Fruit fly (Drosophila melanogaster) whole organism, embryonic: ENCODE data around the gene MED15.

Experiments
- B-H2 ChIP-seq: fragments of 200-800 bp; sonication (Bioruptor generic); optimal IDR thresholded peaks from 2 replicates; lab custom pipeline; 2018; ENCODE audit warnings: missing biosample characterization, mild to moderate bottlenecking, missing genetic modification characterization
- Bdp1 ChIP-seq: fragments of 200-800 bp; sonication (Bioruptor generic); optimal IDR thresholded peaks from 3 replicates; lab custom pipeline; 2016; ENCODE audit warnings: missing biosample characterization, missing genetic modification characterization
- C15 ChIP-seq: fragments of 200-800 bp; sonication (Bioruptor generic); IDR thresholded peaks from 3 replicates; pipeline ENCODE4 v1.3.6; 2022; ENCODE audit warnings: missing biosample characterization, missing genetic modification characterization
- CG1024 ChIP-seq: fragments of 200-800 bp; sonication (Bioruptor generic); IDR thresholded peaks from 2 replicates; pipeline ENCODE4 v1.3.6; 2022; ENCODE audit warnings: missing biosample characterization, missing genetic modification characterization
- CG10543 ChIP-seq: fragments of 200-800 bp; sonication (Bioruptor generic); optimal IDR thresholded peaks from 3 replicates; lab custom pipeline; 2017; ENCODE audit warnings: missing biosample characterization, mild to moderate bottlenecking, missing genetic modification characterization, moderate library complexity
- CG10959 ChIP-seq: fragments of 200-800 bp; sonication (Bioruptor generic); IDR thresholded peaks from 2 replicates; pipeline ENCODE4 v1.3.6; 2022; ENCODE audit warnings: missing biosample characterization, missing genetic modification characterization
- CG11085 ChIP-seq: fragments of 200-800 bp; sonication (Bioruptor generic); IDR thresholded peaks from 2 replicates; pipeline ENCODE4 v1.3.6; 2022; ENCODE audit warnings: missing biosample characterization, missing genetic modification characterization
- CG11695 ChIP-seq: fragments of 200-800 bp; sonication (Bioruptor generic); IDR thresholded peaks from 3 replicates; pipeline ENCODE4 v1.3.6; 2022; ENCODE audit warnings: missing biosample characterization, missing genetic modification characterization
- CG1233 ChIP-seq: fragments of 200-800 bp; sonication (Bioruptor generic); optimal IDR thresholded peaks from 4 replicates; lab custom pipeline; 2018; ENCODE audit warnings: missing biosample characterization, mild to moderate bottlenecking, missing genetic modification characterization
- CG12769 ChIP-seq: fragments of 200-800 bp; sonication (Bioruptor generic); optimal IDR thresholded peaks from 2 replicates; lab custom pipeline; 2019; ENCODE audit warnings: missing biosample characterization, mild to moderate bottlenecking, missing genetic modification characterization, moderate library complexity
- CG13123 ChIP-seq: fragments of 200-800 bp; sonication (Bioruptor generic); optimal IDR thresholded peaks from 2 replicates; lab custom pipeline; 2016; ENCODE audit warnings: missing biosample characterization, missing genetic modification characterization
- CG15601 ChIP-seq: fragments of 200-800 bp; sonication (Bioruptor generic); optimal IDR thresholded peaks from 3 replicates; lab custom pipeline; 2019; ENCODE audit warnings: missing biosample characterization, mild to moderate bottlenecking, missing genetic modification characterization, moderate library complexity
- CG15696 ChIP-seq: fragments of 200-800 bp; sonication (Bioruptor generic); optimal IDR thresholded peaks from 2 replicates; lab custom pipeline; 2019; ENCODE audit warnings: missing biosample characterization, mild to moderate bottlenecking, missing genetic modification characterization, moderate library complexity
- CG1792 ChIP-seq: fragments of 200-800 bp; sonication (Bioruptor generic); optimal IDR thresholded peaks from 2 replicates; lab custom pipeline; 2016; ENCODE audit warnings: missing biosample characterization, missing genetic modification characterization
- CG2712 ChIP-seq: fragments of 200-800 bp; optimal IDR thresholded peaks from 3 replicates; lab custom pipeline; 2019; ENCODE audit warnings: missing biosample characterization, mild to moderate bottlenecking, missing genetic modification characterization, moderate library complexity
- CG31388 ChIP-seq: fragments of 200-800 bp; sonication (Bioruptor generic); optimal IDR thresholded peaks from 2 replicates; lab custom pipeline; 2016; ENCODE audit warnings: missing biosample characterization, missing genetic modification characterization
- CG34422 ChIP-seq: fragments of 200-800 bp; sonication (Bioruptor generic); IDR thresholded peaks from 3 replicates; pipeline ENCODE4 v1.3.6; 2022; ENCODE audit warnings: missing biosample characterization, missing genetic modification characterization
- CG4424 ChIP-seq: fragments of 200-800 bp; sonication (Bioruptor generic); optimal IDR thresholded peaks from 3 replicates; lab custom pipeline; 2016; ENCODE audit warnings: missing biosample characterization, missing genetic modification characterization
- CG4707 ChIP-seq: fragments of 200-800 bp; sonication (Bioruptor generic); optimal IDR thresholded peaks from 2 replicates; lab custom pipeline; 2018; ENCODE audit warnings: missing biosample characterization, mild to moderate bottlenecking, missing genetic modification characterization, moderate library complexity
- CG5245 ChIP-seq: fragments of 200-800 bp; sonication (Bioruptor generic); optimal IDR thresholded peaks from 3 replicates; lab custom pipeline; 2016; ENCODE audit warnings: missing biosample characterization, missing genetic modification characterization
- CG6765 ChIP-seq: fragments of 200-800 bp; sonication (Bioruptor generic); optimal IDR thresholded peaks from 3 replicates; lab custom pipeline; 2017; ENCODE audit warnings: missing biosample characterization, mild to moderate bottlenecking, missing genetic modification characterization
- CG8290 ChIP-seq, 3 experiments: fragments of 200-800 bp; sonication (Bioruptor generic); optimal IDR thresholded peaks; 2 replicates each; lab custom pipeline; 2016 to 2019; ENCODE audit warnings: missing biosample characterization in 3 of 3, missing genetic modification characterization in 3 of 3, mild to moderate bottlenecking in 2 of 3, moderate library complexity in 1 of 3
- CG8359 ChIP-seq: fragments of 200-800 bp; sonication (Bioruptor generic); optimal IDR thresholded peaks from 2 replicates; lab custom pipeline; 2017; ENCODE audit warnings: missing biosample characterization, mild to moderate bottlenecking, missing genetic modification characterization, borderline replicate concordance
- CHES-1-like ChIP-seq: fragments of 200-800 bp; sonication (Bioruptor generic); optimal IDR thresholded peaks from 2 replicates; lab custom pipeline; 2016; ENCODE audit warnings: missing biosample characterization, missing genetic modification characterization
- Drgx ChIP-seq: fragments of 200-800 bp; sonication (Bioruptor generic); IDR thresholded peaks from 2 replicates; pipeline ENCODE4 v1.3.6; 2022; ENCODE audit warnings: missing biosample characterization, missing genetic modification characterization
- E2f1 ChIP-seq: fragments of 200-800 bp; sonication (Bioruptor generic); IDR thresholded peaks from 2 replicates; pipeline ENCODE4 v1.3.6; 2022; ENCODE audit warnings: missing biosample characterization, missing genetic modification characterization
- Elba2 ChIP-seq: fragments of 200-800 bp; sonication (Bioruptor generic); optimal IDR thresholded peaks from 3 replicates; lab custom pipeline; 2016; ENCODE audit warnings: missing biosample characterization, missing genetic modification characterization
- Fer2 ChIP-seq: fragments of 200-800 bp; sonication (Bioruptor generic); optimal IDR thresholded peaks from 2 replicates; lab custom pipeline; 2018; ENCODE audit warnings: missing biosample characterization, mild to moderate bottlenecking, missing genetic modification characterization, moderate library complexity
- HHEX ChIP-seq: fragments of 200-800 bp; sonication (Bioruptor generic); optimal IDR thresholded peaks from 3 replicates; lab custom pipeline; 2017; ENCODE audit warnings: missing biosample characterization, mild to moderate bottlenecking, missing genetic modification characterization, missing genetic modification reagents
- Myb ChIP-seq: fragments of 200-800 bp; sonication (Bioruptor generic); optimal IDR thresholded peaks from 2 replicates; lab custom pipeline; 2016; ENCODE audit warnings: missing biosample characterization, missing genetic modification characterization
- NC2α ChIP-seq: fragments of 200-800 bp; sonication (Bioruptor generic); optimal IDR thresholded peaks from 2 replicates; lab custom pipeline; 2016; ENCODE audit warnings: missing biosample characterization, missing genetic modification characterization
- Nf-YB ChIP-seq: fragments of 200-800 bp; sonication (Bioruptor generic); optimal IDR thresholded peaks from 3 replicates; lab custom pipeline; 2019; ENCODE audit warnings: missing biosample characterization, mild to moderate bottlenecking, missing genetic modification characterization, moderate library complexity
- Trl ChIP-seq, 3 experiments: fragments of >200 bp in 2 of 3; fragments of 200-800 bp in 1 of 3; sonication (Bioruptor generic) in 1 of 3; optimal IDR thresholded peaks; 2 replicates in 1 of 3; 3 replicates in 2 of 3; lab custom pipeline; 2016 to 2017; ENCODE audit warnings: missing biosample characterization in 1 of 3, missing genetic modification characterization in 1 of 3
- Vsx1 ChIP-seq: fragments of 200-800 bp; sonication (Bioruptor generic); optimal IDR thresholded peaks from 2 replicates; lab custom pipeline; 2017; ENCODE audit warnings: missing biosample characterization, mild to moderate bottlenecking, missing genetic modification characterization, missing genetic modification reagents
- aop ChIP-seq: fragments of 200-800 bp; sonication (Bioruptor generic); IDR thresholded peaks from 2 replicates; pipeline ENCODE4 v1.3.6; 2022; ENCODE audit warnings: missing biosample characterization, missing genetic modification characterization
- bbx ChIP-seq: fragments of 200-800 bp; sonication (Bioruptor generic); IDR thresholded peaks from 2 replicates; pipeline ENCODE4 v1.3.6; 2022; ENCODE audit warnings: missing biosample characterization, missing genetic modification characterization; ENCODE audit not compliant: partially characterized antibody
- cad ChIP-seq: fragments of >200 bp; optimal IDR thresholded peaks from 2 replicates; lab custom pipeline; 2017; ENCODE audit warnings: missing biosample characterization, missing genetic modification characterization
- eve ChIP-seq, 2 experiments: fragments of >200 bp; optimal IDR thresholded peaks; 2 replicates each; lab custom pipeline; 2017; ENCODE audit warnings: missing biosample characterization in 2 of 2, missing genetic modification characterization in 2 of 2
- h ChIP-seq: fragments of >200 bp; optimal IDR thresholded peaks from 2 replicates; lab custom pipeline; 2017
- her ChIP-seq: fragments of 200-800 bp; sonication (Bioruptor generic); optimal IDR thresholded peaks from 2 replicates; lab custom pipeline; 2016; ENCODE audit warnings: missing biosample characterization, missing genetic modification characterization
- hkb ChIP-seq, 2 experiments: fragments of 200-800 bp in 1 of 2; fragments of >200 bp in 1 of 2; sonication (Bioruptor generic) in 1 of 2; IDR thresholded peaks in 1 of 2; optimal IDR thresholded peaks in 1 of 2; 2 replicates each; pipeline versions ENCODE4 v1.3.6 to Lab custom; 2017 to 2022; ENCODE audit warnings: missing biosample characterization in 1 of 2, missing genetic modification characterization in 1 of 2
- insv ChIP-seq, 2 experiments: fragments of 200-800 bp; sonication (Bioruptor generic); optimal IDR thresholded peaks; 3 replicates each; lab custom pipeline; 2016 to 2018; ENCODE audit warnings: missing biosample characterization in 2 of 2, missing genetic modification characterization in 2 of 2
- lbe ChIP-seq: fragments of 200-800 bp; sonication (Bioruptor generic); optimal IDR thresholded peaks from 2 replicates; lab custom pipeline; 2016; ENCODE audit warnings: missing biosample characterization, mild to moderate bottlenecking, missing genetic modification characterization
- odd ChIP-seq: fragments of 200-800 bp; sonication (Bioruptor generic); optimal IDR thresholded peaks from 2 replicates; lab custom pipeline; 2017; ENCODE audit warnings: missing biosample characterization, mild to moderate bottlenecking, missing genetic modification characterization
- slbo ChIP-seq: fragments of 200-800 bp; sonication (Bioruptor generic); IDR thresholded peaks from 2 replicates; pipeline ENCODE4 v1.3.6; 2022; ENCODE audit warnings: missing biosample characterization, missing genetic modification characterization
- tx ChIP-seq: fragments of 200-800 bp; sonication (Bioruptor generic); optimal IDR thresholded peaks from 2 replicates; lab custom pipeline; 2016; ENCODE audit warnings: missing biosample characterization, missing genetic modification characterization
- wdn ChIP-seq: fragments of 200-800 bp; sonication (Bioruptor generic); IDR thresholded peaks from 2 replicates; pipeline ENCODE4 v1.3.6; 2022; ENCODE audit warnings: missing biosample characterization, missing genetic modification characterization

MED15 gene

DNA sequence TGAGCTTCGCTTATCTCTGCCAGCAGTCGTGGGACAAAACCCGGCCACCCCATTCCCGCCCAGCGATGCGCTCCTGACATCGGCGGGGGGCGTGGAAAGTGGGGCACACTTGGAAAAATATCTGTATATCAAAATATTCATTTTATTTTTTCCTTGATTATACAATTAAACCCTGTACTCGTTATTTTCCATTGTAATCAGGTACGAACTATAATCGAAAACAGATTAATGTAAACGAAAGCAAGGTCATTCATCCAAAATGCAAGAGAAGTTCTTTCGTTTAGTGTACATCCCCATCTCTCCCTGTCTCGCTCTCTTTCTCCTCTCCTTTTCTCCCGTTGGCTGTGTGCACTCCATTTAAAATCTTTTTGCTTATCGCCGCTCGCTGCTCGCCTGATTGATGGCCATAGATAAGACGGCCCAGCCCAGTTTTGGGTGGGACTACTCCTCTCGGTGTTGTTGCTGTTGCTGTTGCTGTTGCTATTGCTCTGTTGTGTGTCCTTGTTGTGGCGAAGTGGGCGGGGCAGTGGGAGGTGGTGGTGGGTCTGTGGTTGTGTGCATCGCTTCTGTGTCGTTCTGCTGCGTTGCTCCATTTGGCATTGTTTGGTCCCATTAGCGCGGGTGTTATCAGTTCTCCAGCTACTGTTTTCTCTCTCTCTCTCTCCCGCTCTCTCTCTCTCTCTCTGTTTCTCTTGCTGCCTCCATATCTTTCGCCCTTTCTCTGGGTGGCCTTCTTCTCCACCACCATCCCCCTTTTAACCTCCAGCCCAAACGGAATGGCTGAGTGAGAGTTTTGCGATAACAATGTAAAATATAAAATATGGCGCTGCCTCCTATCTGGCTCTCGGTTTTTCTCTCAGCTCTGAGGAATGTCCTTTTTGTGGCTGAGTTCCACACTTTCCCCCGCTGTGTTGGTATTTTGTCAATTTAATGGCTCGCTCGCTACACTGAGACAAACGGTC is 43.5 kb downstream of the MED15 start (continued):
- TF ChIP-seq HHEX (GFP tag; lab: Kevin White, UChicago) (peak; percentile 72), Elba2 (GFP tag; lab: Kevin White, UChicago) (no peak), CG13123 (peak; percentile 33), slbo (peak; percentile 73), CG12769 (tag; lab: Kevin White, UChicago) (peak; percentile 89), bbx (GFP tag; lab: Robert Waterston, UW) (no peak), Nf-YB (GFP tag; lab: Kevin White, UChicago) (peak; percentile 86), CG15696 (tag; lab: Kevin White, UChicago) (peak; percentile 57), CG11695 (GFP tag; lab: Robert Waterston, UW) (peak; percentile 63; the same call in 1 of the 3 replicates), her (GFP tag; lab: Kevin White, UChicago) (peak; percentile 7), CHES-1-like (GFP tag; lab: Kevin White, UChicago) (no peak), CG1792 (GFP tag; lab: Kevin White, UChicago) (peak; percentile 22), aop (GFP tag; lab: Robert Waterston, UW) (no peak), CG34422 (GFP tag; lab: Robert Waterston, UW) (peak; percentile 79; the same call in 2 of the 3 replicates), insv (GFP tag; optimal IDR thresholded peaks at IDR 0.05; lab: Kevin White, UChicago) (no peak), CG4424 (GFP tag; lab: Kevin White, UChicago) (peak; percentile 87), Trl (optimal IDR thresholded peaks at IDR 0.05; lab: Kevin White, UChicago) (peak; percentile 79 to 88), Trl (GFP tag; optimal IDR thresholded peaks at IDR 0.05; lab: Kevin White, UChicago) (peak; percentile 47), Fer2 (no peak), Bdp1 (peak; percentile 38), Vsx1 (GFP tag; lab: Kevin White, UChicago) (peak; percentile 28), CG10959 (GFP tag; lab: Robert Waterston, UW) (0 out of 2 replicates have a peak, but pooled peaks have one; percentile 25), wdn (peak; percentile 68), E2f1 (GFP tag; lab: Robert Waterston, UW) (peak; percentile 67), CG10543 (GFP tag; lab: Kevin White, UChicago) (no peak), tx (GFP tag; lab: Kevin White, UChicago) (peak; percentile 44), CG6765 (GFP tag; lab: Kevin White, UChicago) (peak; percentile 27), eve (GFP tag; optimal IDR thresholded peaks at IDR 0.05; lab: Kevin White, UChicago) (peak in 1 of 2 experiments; percentile 59), lbe (GFP tag; lab: Kevin White, UChicago) (no peak), odd (GFP tag; lab: Kevin White, UChicago) (peak; percentile 27), CG2712 (tag; lab: Kevin White, UChicago) (peak; percentile 87), CG1233 (GFP tag; lab: Kevin White, UChicago) (peak; percentile 71), CG8290 (GFP tag; optimal IDR thresholded peaks at IDR 0.05; lab: Kevin White, UChicago) (no peak), CG8290 (tag; optimal IDR thresholded peaks at IDR 0.05; lab: Kevin White, UChicago) (peak in 1 of 2 experiments; percentile 69), h (lab: Kevin White, UChicago) (no peak), CG8359 (peak; percentile 65), CG15601 (tag; lab: Kevin White, UChicago) (peak; percentile 70), cad (GFP tag; lab: Kevin White, UChicago) (no peak), CG1024 (no peak; the same call in 1 of the 2 replicates), CG31388 (no peak), Drgx (GFP tag; lab: Robert Waterston, UW) (peak; percentile 61), NC2α (GFP tag; lab: Kevin White, UChicago) (peak; percentile 15), CG4707 (GFP tag; lab: Kevin White, UChicago) (peak; percentile 53), Myb (peak; percentile 23), hkb (optimal IDR thresholded peaks at IDR 0.05; lab: Kevin White, UChicago) (no peak), hkb (GFP tag; IDR thresholded peaks at IDR 0.05; lab: Robert Waterston, UW) (peak; percentile 84), CG11085 (peak; percentile 69), C15 (GFP tag; lab: Robert Waterston, UW) (peak; percentile 61; the same call in 1 of the 3 replicates), CG5245 (GFP tag; lab: Kevin White, UChicago) (peak; percentile 72), B-H2 (no peak)
